Worm (Caenorhabditis elegans) whole organism, mixed stage, embryonic: ENCODE data around the gene irld-45.

Experiments used
- M03D4.4 ChIP-seq: sonication (generic microtip); optimal IDR thresholded peaks from 2 replicates; lab custom pipeline; 2017; ENCODE audit warnings: mild to moderate bottlenecking, missing genetic modification characterization, missing compliant biosample characterization
- bed-3 ChIP-seq: fragments of 200-800 bp; sonication (Bioruptor generic); optimal IDR thresholded peaks from 3 replicates; lab custom pipeline; 2018; ENCODE audit warnings: mild to moderate bottlenecking, missing genetic modification characterization, moderate library complexity, missing compliant biosample characterization
- blmp-1 ChIP-seq: fragments of 150-350 bp; optimal IDR thresholded peaks from 2 replicates; lab custom pipeline; 2014; ENCODE audit warnings: missing biosample characterization, missing genetic modification characterization
- ceh-39 ChIP-seq: fragments of 150-350 bp; optimal IDR thresholded peaks from 2 replicates; lab custom pipeline; 2014; ENCODE audit warnings: missing biosample characterization, missing genetic modification characterization
- ceh-43 ChIP-seq: fragments of 200-800 bp; sonication (Bioruptor generic); optimal IDR thresholded peaks from 2 replicates; lab custom pipeline; 2018; ENCODE audit warnings: mild to moderate bottlenecking, missing genetic modification characterization, moderate library complexity, missing compliant biosample characterization
- ceh-83 ChIP-seq: fragments of 200-800 bp; sonication (Bioruptor generic); optimal IDR thresholded peaks from 2 replicates; lab custom pipeline; 2018; ENCODE audit warnings: mild to moderate bottlenecking, missing genetic modification characterization, missing compliant biosample characterization
- ces-1 ChIP-seq: fragments of 150-350 bp; optimal IDR thresholded peaks from 2 replicates; lab custom pipeline; 2014; ENCODE audit warnings: missing biosample characterization, missing genetic modification reagents, missing genetic modification characterization
- cnd-1 ChIP-seq: fragments of 200-800 bp; sonication (Bioruptor generic); optimal IDR thresholded peaks from 2 replicates; lab custom pipeline; 2018; ENCODE audit warnings: mild to moderate bottlenecking, missing genetic modification characterization, missing compliant biosample characterization
- drap-1 ChIP-seq: fragments of 200-800 bp; sonication (Bioruptor generic); optimal IDR thresholded peaks from 3 replicates; lab custom pipeline; 2018; ENCODE audit warnings: mild to moderate bottlenecking, missing genetic modification characterization, missing compliant biosample characterization
- elt-1 ChIP-seq: sonication (generic microtip); optimal IDR thresholded peaks from 2 replicates; lab custom pipeline; 2017; ENCODE audit warnings: missing genetic modification characterization, mild to moderate bottlenecking, missing compliant biosample characterization, antibody characterized with exemption, moderate library complexity, borderline replicate concordance; ENCODE audit not compliant: insufficient read depth
- elt-3 ChIP-seq: fragments of 150-350 bp; optimal IDR thresholded peaks from 2 replicates; lab custom pipeline; 2014; ENCODE audit warnings: missing biosample characterization, missing genetic modification characterization
- flh-1 ChIP-seq: fragments of 200-800 bp; sonication (Bioruptor generic); optimal IDR thresholded peaks from 2 replicates; lab custom pipeline; 2018; ENCODE audit warnings: mild to moderate bottlenecking, missing genetic modification characterization, moderate library complexity, missing compliant biosample characterization
- ham-2 ChIP-seq: fragments of 200-800 bp; sonication (Bioruptor generic); optimal IDR thresholded peaks from 2 replicates; lab custom pipeline; 2018; ENCODE audit warnings: mild to moderate bottlenecking, missing genetic modification characterization, missing compliant biosample characterization
- hlh-1 ChIP-seq: fragments of 150-350 bp; optimal IDR thresholded peaks from 2 replicates; lab custom pipeline; 2014; ENCODE audit warnings: missing biosample characterization, missing genetic modification reagents, missing genetic modification characterization
- lin-13 ChIP-seq: fragments of 150-350 bp; optimal IDR thresholded peaks from 2 replicates; lab custom pipeline; 2014; ENCODE audit warnings: missing biosample characterization, missing genetic modification characterization
- lin-32 ChIP-seq: fragments of 200-800 bp; sonication (Bioruptor generic); optimal IDR thresholded peaks from 2 replicates; lab custom pipeline; 2018; ENCODE audit warnings: mild to moderate bottlenecking, missing genetic modification characterization, missing compliant biosample characterization
- lsy-2 ChIP-seq: fragments of 150-350 bp; optimal IDR thresholded peaks from 2 replicates; lab custom pipeline; 2014; ENCODE audit warnings: missing biosample characterization, missing genetic modification characterization
- mep-1 ChIP-seq: fragments of 150-350 bp; optimal IDR thresholded peaks from 2 replicates; lab custom pipeline; 2017; ENCODE audit warnings: missing biosample characterization, missing genetic modification reagents, missing genetic modification characterization, inconsistent platforms
- mls-2 ChIP-seq: sonication (generic microtip); optimal IDR thresholded peaks from 2 replicates; lab custom pipeline; 2016; ENCODE audit warnings: mild to moderate bottlenecking, missing genetic modification characterization, moderate library complexity, missing compliant biosample characterization
- nhr-12 ChIP-seq: fragments of 150-350 bp; optimal IDR thresholded peaks from 2 replicates; lab custom pipeline; 2014; ENCODE audit warnings: missing biosample characterization, missing genetic modification characterization
- nhr-2 ChIP-seq: fragments of 150-350 bp; optimal IDR thresholded peaks from 2 replicates; lab custom pipeline; 2014; ENCODE audit warnings: missing biosample characterization, missing genetic modification characterization
- nhr-28 ChIP-seq: fragments of 150-350 bp; optimal IDR thresholded peaks from 2 replicates; lab custom pipeline; 2014; ENCODE audit warnings: missing biosample characterization, missing genetic modification characterization
- nhr-76 ChIP-seq: sonication (generic microtip); optimal IDR thresholded peaks from 2 replicates; lab custom pipeline; 2017; ENCODE audit warnings: missing biosample characterization, missing genetic modification characterization
- pha-4 ChIP-seq: fragments of 150-350 bp; optimal IDR thresholded peaks from 2 replicates; lab custom pipeline; 2018; ENCODE audit warnings: missing biosample characterization, missing genetic modification reagents, missing genetic modification characterization
- sem-2 ChIP-seq: fragments of 200-800 bp; sonication (Bioruptor generic); optimal IDR thresholded peaks from 2 replicates; lab custom pipeline; 2018; ENCODE audit warnings: mild to moderate bottlenecking, missing genetic modification characterization, missing compliant biosample characterization
- snpc-4 ChIP-seq: fragments of 150-350 bp; optimal IDR thresholded peaks from 2 replicates; lab custom pipeline; 2014; ENCODE audit warnings: missing biosample characterization, missing genetic modification characterization
- sptf-1 ChIP-seq: sonication (generic microtip); optimal IDR thresholded peaks from 2 replicates; lab custom pipeline; 2017; ENCODE audit warnings: mild to moderate bottlenecking, missing genetic modification characterization, moderate library complexity, missing compliant biosample characterization
- tbx-8 ChIP-seq: fragments of 200-800 bp; sonication (Bioruptor generic); optimal IDR thresholded peaks from 2 replicates; lab custom pipeline; 2018; ENCODE audit warnings: mild to moderate bottlenecking, missing genetic modification characterization, moderate library complexity, missing compliant biosample characterization
- unc-39 ChIP-seq: fragments of 150-350 bp; optimal IDR thresholded peaks from 2 replicates; lab custom pipeline; 2014; ENCODE audit warnings: missing biosample characterization, missing genetic modification characterization
- unc-62 ChIP-seq: fragments of 150-350 bp; optimal IDR thresholded peaks from 2 replicates; lab custom pipeline; 2014; ENCODE audit warnings: missing biosample characterization, missing genetic modification reagents, missing genetic modification characterization
- zip-8 ChIP-seq: fragments of 150-350 bp; optimal IDR thresholded peaks from 2 replicates; lab custom pipeline; 2014; ENCODE audit warnings: missing biosample characterization, missing genetic modification characterization
- ztf-11 ChIP-seq: fragments of 150-350 bp; optimal IDR thresholded peaks from 2 replicates; lab custom pipeline; 2014; ENCODE audit warnings: missing biosample characterization, missing genetic modification characterization

irld-45 gene

ce11 chrV:1642199-1642598 lies 5.9 kb upstream of the irld-45 start, which contains the start of gene Y46H3D.1:
Y46H3D.1 (plus strand) TSS chrV:1642499.
- TF ChIP-seq nhr-28 (tag; lab: Kevin White, UChicago) (no peak), hlh-1 (tag; lab: Kevin White, UChicago) (no peak), ztf-11 (tag; lab: Kevin White, UChicago) (no peak), blmp-1 (no peak), cnd-1 (tag; lab: Kevin White, UChicago) (no peak), lin-13 (tag; lab: Kevin White, UChicago) (no peak), elt-3 (tag; lab: Kevin White, UChicago) (no peak), sptf-1 (no peak), mls-2 (no peak), ces-1 (GFP tag; lab: Kevin White, UChicago) (no peak), ceh-39 (tag; lab: Kevin White, UChicago) (no peak), nhr-2 (tag; lab: Kevin White, UChicago) (no peak), M03D4.4 (tag; lab: Kevin White, UChicago) (no peak), snpc-4 (tag; lab: Kevin White, UChicago) (no peak), ceh-43 (no peak), flh-1 (GFP tag; lab: Kevin White, UChicago) (no peak), sem-2 (GFP tag; lab: Kevin White, UChicago) (no peak), ceh-83 (GFP tag; lab: Kevin White, UChicago) (no peak), unc-62 (GFP tag; lab: Kevin White, UChicago) (no peak), lsy-2 (tag; lab: Kevin White, UChicago) (no peak)

ce11 chrV:1642768-1643167 lies 5.3 kb upstream of the irld-45 start:
- TF ChIP-seq ztf-11 (tag; lab: Kevin White, UChicago), result no peak
- no peak for TF ChIP-seq pha-4 (tag; lab: Kevin White, UChicago)
- no peak for TF ChIP-seq mls-2
- TF ChIP-seq bed-3, result no peak
- TF ChIP-seq mep-1 (tag; lab: Kevin White, UChicago), result no peak
- TF ChIP-seq ham-2 (GFP tag; lab: Kevin White, UChicago), result no peak
- no peak for TF ChIP-seq blmp-1
- TF ChIP-seq elt-3 (tag; lab: Kevin White, UChicago), result no peak
- TF ChIP-seq lin-32 (GFP tag; lab: Kevin White, UChicago), result no peak
- no peak for TF ChIP-seq elt-1 (tag; lab: Kevin White, UChicago)
- TF ChIP-seq sem-2 (GFP tag; lab: Kevin White, UChicago), result no peak
- no peak for TF ChIP-seq drap-1 (GFP tag; lab: Kevin White, UChicago)
- TF ChIP-seq ces-1 (GFP tag; lab: Kevin White, UChicago), result no peak
- TF ChIP-seq tbx-8 (GFP tag; lab: Kevin White, UChicago), result no peak
- no peak for TF ChIP-seq nhr-76 (tag; lab: Kevin White, UChicago)
- no peak for TF ChIP-seq hlh-1 (tag; lab: Kevin White, UChicago)

ce11 chrV:1643886-1644285 lies 4.2 kb upstream of the irld-45 start, which contains the start of gene alh-2:
alh-2 (plus strand) TSS chrV:1644169.
- TF ChIP-seq pha-4 (tag; lab: Kevin White, UChicago), result no peak
- no peak for TF ChIP-seq ces-1 (GFP tag; lab: Kevin White, UChicago)
- no peak for TF ChIP-seq M03D4.4 (tag; lab: Kevin White, UChicago)
- no peak for TF ChIP-seq ceh-83 (GFP tag; lab: Kevin White, UChicago)

- no peak for TF ChIP-seq lin-13 (tag; lab: Kevin White, UChicago)
- TF ChIP-seq drap-1 (GFP tag; lab: Kevin White, UChicago), result no peak
- no peak for TF ChIP-seq cnd-1 (tag; lab: Kevin White, UChicago)
- no peak for TF ChIP-seq unc-39 (tag; lab: Kevin White, UChicago)
- TF ChIP-seq nhr-12 (tag; lab: Kevin White, UChicago), result no peak
- no peak for TF ChIP-seq blmp-1
- TF ChIP-seq zip-8 (tag; lab: Kevin White, UChicago), result no peak
- no peak for TF ChIP-seq elt-3 (tag; lab: Kevin White, UChicago)
- TF ChIP-seq lsy-2 (tag; lab: Kevin White, UChicago), result no peak
- no peak for TF ChIP-seq sptf-1
- TF ChIP-seq bed-3, result no peak
- no peak for TF ChIP-seq unc-62 (GFP tag; lab: Kevin White, UChicago)
- TF ChIP-seq mls-2, result no peak
- no peak for TF ChIP-seq ham-2 (GFP tag; lab: Kevin White, UChicago)
- TF ChIP-seq flh-1 (GFP tag; lab: Kevin White, UChicago), result no peak
Measured at ce11 chrV:1651045-1651444, 2.9 kb downstream of the irld-45 start, which contains the start of gene irld-44. irld-44 (plus strand) TSS chrV:1651345.
